Fruit fly (Drosophila melanogaster): Measurements from ENCODE around the gene CG31224.

dm6 chr3R:18663525-18663924 lies 4.4 kb upstream of the CG31224 start, which contains the start of the genes Cpsf73 and Gos28:
- TF ChIP-seq CG10348 (GFP tag; IDR thresholded peaks at IDR 0.05) (no peak), EcR (GFP tag; optimal IDR thresholded peaks at IDR 0.05) (peak; percentile 40), CG32121 (GFP tag; IDR thresholded peaks at IDR 0.05) (no peak), Snoo (tag; optimal IDR thresholded peaks at IDR 0.05) (no peak), CG15710 (tag; optimal IDR thresholded peaks at IDR 0.05) (peak; percentile 3), CG17806 (tag; optimal IDR thresholded peaks at IDR 0.05) (no peak), Pif1A (GFP tag; optimal IDR thresholded peaks at IDR 0.05) (no peak), CG8159 (tag; optimal IDR thresholded peaks at IDR 0.05) (no peak), CG4496 (GFP tag; IDR thresholded peaks at IDR 0.05) (0 out of 3 replicates have a peak, but pooled peaks have one; percentile 30)
